Fruit fly (Drosophila melanogaster) whole organism, embryonic: ENCODE results near the gene Rbp4.
A peak's percentile ranks its signal among the peaks of the same experiment; 100 is the strongest.

Experiments
- Aef1 ChIP-seq: fragments of 200-800 bp; sonication (Bioruptor generic); IDR thresholded peaks from 3 replicates; pipeline ENCODE4 v1.3.6; 2022; ENCODE audit warnings: missing biosample characterization, missing genetic modification characterization
- Atf-2 ChIP-seq: fragments of 200-800 bp; sonication (Bioruptor generic); optimal IDR thresholded peaks from 2 replicates; lab custom pipeline; 2016; ENCODE audit warnings: missing biosample characterization, missing genetic modification characterization
- CG10147 ChIP-seq: fragments of 200-800 bp; sonication (Bioruptor generic); optimal IDR thresholded peaks from 2 replicates; lab custom pipeline; 2019; ENCODE audit warnings: missing biosample characterization, mild to moderate bottlenecking, missing genetic modification characterization, moderate library complexity
- CG11695 ChIP-seq: fragments of 200-800 bp; sonication (Bioruptor generic); IDR thresholded peaks from 3 replicates; pipeline ENCODE4 v1.3.6; 2022; ENCODE audit warnings: missing biosample characterization, missing genetic modification characterization
- CG14441 ChIP-seq: fragments of 200-800 bp; sonication (Bioruptor generic); IDR thresholded peaks from 2 replicates; pipeline ENCODE4 v1.3.6; 2022; ENCODE audit warnings: missing biosample characterization, missing genetic modification characterization
- CG16813 ChIP-seq: fragments of 200-800 bp; sonication (Bioruptor generic); IDR thresholded peaks from 3 replicates; pipeline ENCODE4 v1.3.6; 2022; ENCODE audit warnings: missing biosample characterization, missing genetic modification characterization; ENCODE audit not compliant: partially characterized antibody
- CG30431 ChIP-seq: fragments of 200-800 bp; sonication (Bioruptor generic); optimal IDR thresholded peaks from 2 replicates; lab custom pipeline; 2017; ENCODE audit warnings: missing biosample characterization, missing genetic modification characterization
- CG34422 ChIP-seq: fragments of 200-800 bp; sonication (Bioruptor generic); IDR thresholded peaks from 3 replicates; pipeline ENCODE4 v1.3.6; 2022; ENCODE audit warnings: missing biosample characterization, missing genetic modification characterization
- CG7745 ChIP-seq: fragments of 200-800 bp; sonication (Bioruptor generic); optimal IDR thresholded peaks from 2 replicates; lab custom pipeline; 2018; ENCODE audit warnings: missing biosample characterization, mild to moderate bottlenecking, missing genetic modification characterization, moderate library complexity
- CG8290 ChIP-seq, 3 experiments: fragments of 200-800 bp; sonication (Bioruptor generic); optimal IDR thresholded peaks; 2 replicates each; lab custom pipeline; 2016 to 2019; ENCODE audit warnings: missing biosample characterization in 3 of 3, missing genetic modification characterization in 3 of 3, mild to moderate bottlenecking in 2 of 3, moderate library complexity in 1 of 3
- Dll ChIP-seq: fragments of 200-800 bp; sonication (Bioruptor generic); IDR thresholded peaks from 4 replicates; pipeline ENCODE4 v1.3.6; 2022; ENCODE audit warnings: missing biosample characterization, missing genetic modification characterization; ENCODE audit not compliant: partially characterized antibody
- E2f2 ChIP-seq: fragments of 200-800 bp; sonication (Bioruptor generic); IDR thresholded peaks from 2 replicates; pipeline ENCODE4 v1.3.6; 2022; ENCODE audit warnings: missing biosample characterization, missing genetic modification characterization
- Elba2 ChIP-seq: fragments of 200-800 bp; sonication (Bioruptor generic); optimal IDR thresholded peaks from 3 replicates; lab custom pipeline; 2016; ENCODE audit warnings: missing biosample characterization, missing genetic modification characterization
- HmgZ ChIP-seq: fragments of 200-800 bp; sonication (Bioruptor generic); optimal IDR thresholded peaks from 2 replicates; lab custom pipeline; 2018; ENCODE audit warnings: missing biosample characterization, mild to moderate bottlenecking, missing genetic modification characterization
- Hmx ChIP-seq: fragments of 200-800 bp; sonication (Bioruptor generic); optimal IDR thresholded peaks from 2 replicates; lab custom pipeline; 2016; ENCODE audit warnings: missing biosample characterization, missing genetic modification characterization
- MBD-R2 ChIP-seq: fragments of 200-800 bp; sonication (Bioruptor generic); IDR thresholded peaks from 2 replicates; pipeline ENCODE4 v1.3.6; 2022; ENCODE audit warnings: missing biosample characterization, missing genetic modification characterization
- Med ChIP-seq: fragments of 200-800 bp; sonication (Bioruptor generic); peaks from one replicate; lab custom pipeline; 2016; ENCODE audit warnings: missing biosample characterization, missing genetic modification characterization, mild to moderate bottlenecking, inconsistent platforms, moderate library complexity
- Neu2 ChIP-seq: fragments of 200-800 bp; sonication (Bioruptor generic); optimal IDR thresholded peaks from 3 replicates; lab custom pipeline; 2016; ENCODE audit warnings: missing biosample characterization, missing genetic modification characterization, borderline replicate concordance
- Pdp1 ChIP-seq, 2 experiments: fragments of 200-800 bp; sonication (Bioruptor generic); optimal IDR thresholded peaks; 3 replicates each; lab custom pipeline; 2016; ENCODE audit warnings: missing biosample characterization in 2 of 2, missing genetic modification characterization in 2 of 2, mild to moderate bottlenecking in 1 of 2, moderate library complexity in 1 of 2
- Trl ChIP-seq, 3 experiments: fragments of >200 bp in 2 of 3; fragments of 200-800 bp in 1 of 3; sonication (Bioruptor generic) in 1 of 3; optimal IDR thresholded peaks; 2 replicates in 1 of 3; 3 replicates in 2 of 3; lab custom pipeline; 2016 to 2017; ENCODE audit warnings: missing biosample characterization in 1 of 3, missing genetic modification characterization in 1 of 3
- YL-1 ChIP-seq: fragments of 200-800 bp; sonication (Bioruptor generic); optimal IDR thresholded peaks from 3 replicates; lab custom pipeline; 2017; ENCODE audit warnings: missing biosample characterization, mild to moderate bottlenecking, missing genetic modification characterization
- ab ChIP-seq: fragments of 200-800 bp; sonication (Bioruptor generic); optimal IDR thresholded peaks from 2 replicates; lab custom pipeline; 2016; ENCODE audit warnings: missing biosample characterization, missing genetic modification characterization
- bigmax ChIP-seq: fragments of 200-800 bp; sonication (Bioruptor generic); optimal IDR thresholded peaks from 2 replicates; lab custom pipeline; 2018; ENCODE audit warnings: missing biosample characterization, mild to moderate bottlenecking, missing genetic modification characterization
- cad ChIP-seq: fragments of >200 bp; optimal IDR thresholded peaks from 2 replicates; lab custom pipeline; 2017; ENCODE audit warnings: missing biosample characterization, missing genetic modification characterization
- cg ChIP-seq: fragments of 200-800 bp; sonication (Bioruptor generic); optimal IDR thresholded peaks from 3 replicates; lab custom pipeline; 2019; ENCODE audit warnings: missing biosample characterization, mild to moderate bottlenecking, missing genetic modification characterization, moderate library complexity
- chinmo ChIP-seq: fragments of 200-800 bp; sonication (Bioruptor generic); IDR thresholded peaks from 4 replicates; pipeline ENCODE4 v1.3.6; 2022; ENCODE audit warnings: missing biosample characterization, missing genetic modification characterization; ENCODE audit not compliant: partially characterized antibody
- crol ChIP-seq: fragments of 200-800 bp; sonication (Bioruptor generic); IDR thresholded peaks from 2 replicates; pipeline ENCODE4 v1.3.6; 2022; ENCODE audit warnings: missing biosample characterization, missing genetic modification characterization
- dan ChIP-seq: fragments of 200-800 bp; sonication (Bioruptor generic); IDR thresholded peaks from 2 replicates; pipeline ENCODE4 v1.3.6; 2022; ENCODE audit warnings: missing biosample characterization, missing genetic modification characterization
- dm ChIP-seq: fragments of 200-800 bp; sonication (Bioruptor generic); optimal IDR thresholded peaks from 3 replicates; lab custom pipeline; 2016; ENCODE audit warnings: missing biosample characterization, missing genetic modification characterization
- en ChIP-seq: fragments of 200-800 bp; sonication (Bioruptor generic); optimal IDR thresholded peaks from 2 replicates; lab custom pipeline; 2016; ENCODE audit warnings: missing biosample characterization, missing genetic modification characterization
- eve ChIP-seq, 2 experiments: fragments of >200 bp; optimal IDR thresholded peaks; 2 replicates each; lab custom pipeline; 2017; ENCODE audit warnings: missing biosample characterization in 2 of 2, missing genetic modification characterization in 2 of 2
- ewg ChIP-seq: fragments of 200-800 bp; sonication (Bioruptor generic); optimal IDR thresholded peaks from 3 replicates; lab custom pipeline; 2017; ENCODE audit warnings: mild to moderate bottlenecking, missing biosample characterization, missing genetic modification reagents, missing genetic modification characterization
- ftz-f1 ChIP-seq: fragments of 200-800 bp; sonication (Bioruptor generic); optimal IDR thresholded peaks from 2 replicates; lab custom pipeline; 2016; ENCODE audit warnings: missing biosample characterization, missing genetic modification characterization
- fu2 ChIP-seq: fragments of 200-800 bp; sonication (Bioruptor generic); optimal IDR thresholded peaks from 2 replicates; lab custom pipeline; 2016; ENCODE audit warnings: missing biosample characterization, missing genetic modification characterization
- insv ChIP-seq, 2 experiments: fragments of 200-800 bp; sonication (Bioruptor generic); optimal IDR thresholded peaks; 3 replicates each; lab custom pipeline; 2016 to 2018; ENCODE audit warnings: missing biosample characterization in 2 of 2, missing genetic modification characterization in 2 of 2
- kni ChIP-seq: fragments of 200-800 bp; sonication (Bioruptor generic); optimal IDR thresholded peaks from 3 replicates; lab custom pipeline; 2017; ENCODE audit warnings: mild to moderate bottlenecking, missing biosample characterization, missing genetic modification reagents, missing genetic modification characterization
- nerfin-2 ChIP-seq: fragments of 200-800 bp; sonication (Bioruptor generic); IDR thresholded peaks from 2 replicates; pipeline ENCODE4 v1.3.6; 2022; ENCODE audit warnings: missing biosample characterization, missing genetic modification characterization; ENCODE audit not compliant: partially characterized antibody
- nmo ChIP-seq: fragments of 200-800 bp; sonication (Bioruptor generic); optimal IDR thresholded peaks from 2 replicates; lab custom pipeline; 2018; ENCODE audit warnings: missing biosample characterization, mild to moderate bottlenecking, missing genetic modification characterization, moderate library complexity
- peb ChIP-seq: fragments of 200-800 bp; sonication (Bioruptor generic); IDR thresholded peaks from 2 replicates; pipeline ENCODE4 v1.3.6; 2022; ENCODE audit warnings: missing biosample characterization, missing genetic modification characterization
- psq ChIP-seq: fragments of 200-800 bp; sonication (Bioruptor generic); optimal IDR thresholded peaks from 2 replicates; lab custom pipeline; 2017; ENCODE audit warnings: missing biosample characterization, missing genetic modification characterization
- scrt ChIP-seq: fragments of 200-800 bp; sonication (Bioruptor generic); optimal IDR thresholded peaks from 2 replicates; lab custom pipeline; 2018; ENCODE audit warnings: missing biosample characterization, mild to moderate bottlenecking, missing genetic modification characterization, moderate library complexity
- sens ChIP-seq: fragments of 200-800 bp; sonication (Bioruptor generic); peaks from one replicate; lab custom pipeline; 2016; ENCODE audit warnings: missing biosample characterization, missing genetic modification characterization
- sob ChIP-seq: fragments of 200-800 bp; sonication (Bioruptor generic); IDR thresholded peaks from 2 replicates; pipeline ENCODE4 v1.3.6; 2022; ENCODE audit warnings: missing biosample characterization, missing genetic modification characterization
- sqz ChIP-seq: fragments of 200-800 bp; sonication (Bioruptor generic); optimal IDR thresholded peaks from 3 replicates; lab custom pipeline; 2018; ENCODE audit warnings: missing biosample characterization, mild to moderate bottlenecking, missing genetic modification characterization

Rbp4 gene

DNA sequence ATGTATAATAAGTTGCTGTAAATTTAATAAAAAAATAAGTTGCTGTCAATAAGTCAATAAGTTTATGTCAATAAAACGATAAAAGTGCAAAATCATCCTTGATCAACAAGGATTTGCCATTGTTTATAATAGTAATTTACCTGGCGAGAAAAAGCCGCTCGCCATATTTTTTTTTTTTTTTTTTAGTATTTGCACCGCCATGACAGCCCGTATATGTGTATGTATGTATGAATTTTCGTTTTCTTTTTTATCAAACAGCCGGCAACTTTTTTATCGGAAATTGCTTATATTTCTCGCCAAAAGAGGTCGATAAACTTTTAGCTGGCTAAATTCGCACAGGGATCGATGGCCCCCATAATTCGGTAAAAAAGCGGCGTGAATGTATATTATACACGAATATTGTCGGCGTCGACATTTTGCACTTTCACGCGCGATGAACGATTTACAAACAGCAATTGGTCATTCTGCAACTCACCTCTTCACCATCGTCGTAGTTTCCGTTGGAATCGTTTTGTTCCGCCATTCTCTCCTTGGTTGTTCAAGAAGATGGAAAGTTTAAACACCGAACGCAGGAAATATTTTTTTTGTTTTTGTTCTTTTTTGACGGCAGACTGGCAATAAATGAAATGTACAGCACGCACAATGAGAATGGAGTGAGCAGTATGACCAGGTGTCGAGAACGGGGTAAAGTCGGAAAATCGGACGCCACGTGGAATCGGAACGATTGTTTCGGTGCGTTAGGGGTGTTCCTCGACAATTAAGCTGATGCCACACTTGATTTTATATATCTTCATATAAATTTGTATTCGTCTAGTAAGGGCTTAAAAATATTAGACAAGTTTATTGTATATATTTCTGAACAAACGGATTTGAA is 3.9 kb upstream of the Rbp4 start, which contains the start of gene Hrb87F (continued):
- no peak for TF ChIP-seq CG8290 (GFP tag; optimal IDR thresholded peaks at IDR 0.05; lab: Kevin White, UChicago)
- no peak for TF ChIP-seq CG8290 (tag; optimal IDR thresholded peaks at IDR 0.05; lab: Kevin White, UChicago)
- TF ChIP-seq CG10147 (GFP tag; lab: Kevin White, UChicago) = no peak
- no peak for TF ChIP-seq sens
- no peak for TF ChIP-seq ab (GFP tag; lab: Kevin White, UChicago)
- TF ChIP-seq ewg (GFP tag; lab: Kevin White, UChicago) = no peak
- no peak for TF ChIP-seq scrt (GFP tag; lab: Kevin White, UChicago)
- no peak for TF ChIP-seq Atf-2 (GFP tag; lab: Kevin White, UChicago)
- TF ChIP-seq YL-1 (GFP tag; lab: Kevin White, UChicago) = peak; percentile 67
- TF ChIP-seq CG16813 (GFP tag; lab: Robert Waterston, UW) = no peak
- peak; percentile 15 for TF ChIP-seq cad (GFP tag; lab: Kevin White, UChicago)
- TF ChIP-seq sob (GFP tag; lab: Robert Waterston, UW) = no peak; the same call in 1 of the 2 replicates
- no peak for TF ChIP-seq peb (GFP tag; lab: Robert Waterston, UW)
- no peak for TF ChIP-seq CG7745 (tag; lab: Kevin White, UChicago)
- TF ChIP-seq dan (GFP tag; lab: Robert Waterston, UW) = no peak

DNA sequence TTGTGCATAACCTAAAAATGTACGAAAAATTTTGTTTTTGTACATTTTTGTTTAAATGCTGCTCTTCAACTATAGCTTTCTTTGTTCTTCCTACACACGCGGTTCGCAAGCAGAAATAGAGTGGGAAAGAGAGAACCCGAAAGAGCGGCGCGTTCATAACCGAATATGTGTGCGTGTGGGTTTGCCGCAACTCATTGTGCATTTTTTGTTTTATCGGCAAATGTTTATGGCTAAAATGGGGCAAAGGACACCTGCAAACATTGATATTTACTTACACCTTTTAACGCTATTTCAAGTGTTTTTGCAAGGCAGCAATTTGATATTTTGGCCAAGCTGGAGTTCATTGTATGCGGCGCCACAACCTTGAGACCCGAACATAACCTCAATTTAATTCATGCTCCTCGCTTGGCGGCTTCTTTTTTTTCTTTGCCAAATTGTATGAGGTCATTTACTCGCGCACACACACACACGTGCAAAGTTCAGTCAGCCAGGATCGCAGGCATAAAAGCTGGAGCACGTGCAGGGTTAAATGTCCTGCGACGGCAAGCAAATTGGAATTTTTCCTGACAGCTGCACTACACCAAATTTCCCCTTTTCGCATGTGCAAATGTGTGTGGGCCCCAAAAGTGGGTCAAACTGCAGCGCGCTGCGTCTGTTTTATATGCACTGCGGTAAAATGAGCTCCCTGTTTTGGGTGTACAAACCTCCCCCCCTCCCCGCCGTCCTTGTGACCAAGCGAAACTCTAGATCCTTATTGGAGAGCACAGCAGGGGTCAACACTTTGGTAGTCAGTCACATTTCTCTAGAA is 8.3 kb downstream of the Rbp4 start:
- TF ChIP-seq sqz (peak; percentile 8), CG30431 (GFP tag; lab: Kevin White, UChicago) (no peak), Trl (optimal IDR thresholded peaks at IDR 0.05; lab: Kevin White, UChicago) (peak; percentile 46 to 71), Trl (GFP tag; optimal IDR thresholded peaks at IDR 0.05; lab: Kevin White, UChicago) (no peak), HmgZ (tag; lab: Kevin White, UChicago) (no peak), YL-1 (GFP tag; lab: Kevin White, UChicago) (peak; percentile 32), Dll (GFP tag; lab: Robert Waterston, UW) (0 out of 4 replicates have a peak, but pooled peaks have one; percentile 44), cg (GFP tag; lab: Kevin White, UChicago) (peak; percentile 65), insv (GFP tag; optimal IDR thresholded peaks at IDR 0.05; lab: Kevin White, UChicago) (peak in 1 of 2 experiments; percentile 60), dm (peak; percentile 68), Pdp1 (GFP tag; optimal IDR thresholded peaks at IDR 0.05; lab: Kevin White, UChicago) (peak in 1 of 2 experiments; percentile 67), nmo (GFP tag; lab: Kevin White, UChicago) (no peak), eve (GFP tag; optimal IDR thresholded peaks at IDR 0.05; lab: Kevin White, UChicago) (no peak), MBD-R2 (GFP tag; lab: Robert Waterston, UW) (peak; percentile 29; the same call in 1 of the 2 replicates), Hmx (no peak), nerfin-2 (0 out of 2 replicates have a peak, but pooled peaks have one; percentile 14), Elba2 (GFP tag; lab: Kevin White, UChicago) (peak; percentile 45), psq (GFP tag; lab: Kevin White, UChicago) (peak; percentile 77), Med (GFP tag; lab: Kevin White, UChicago) (peak; percentile 39), chinmo (GFP tag; lab: Robert Waterston, UW) (peak; percentile 73; the same call in 1 of the 4 replicates), kni (GFP tag; lab: Kevin White, UChicago) (peak; percentile 34), CG34422 (peak; percentile 62; the same call in 2 of the 3 replicates), fu2 (GFP tag; lab: Kevin White, UChicago) (no peak), Aef1 (GFP tag; lab: Robert Waterston, UW) (0 out of 3 replicates have a peak, but pooled peaks have one; percentile 10), CG14441 (no peak), CG11695 (GFP tag; lab: Robert Waterston, UW) (0 out of 3 replicates have a peak, but pooled peaks have one; percentile 7), E2f2 (GFP tag; lab: Robert Waterston, UW) (0 out of 2 replicates have a peak, but pooled peaks have one; percentile 7), bigmax (GFP tag; lab: Kevin White, UChicago) (peak; percentile 95), Neu2 (peak; percentile 26), ftz-f1 (GFP tag; lab: Kevin White, UChicago) (peak; percentile 90), en (no peak), crol (GFP tag; lab: Robert Waterston, UW) (peak; percentile 61)
